Fruit fly (Drosophila melanogaster): ENCODE data around the gene AP-1-2beta.

Gene AP-1-2beta

dm6 chrX:19694792-19695558 lies 35.8 kb upstream of the AP-1-2beta start, which contains the start of gene CG14229:
TSS of gene CG14229 (minus strand) at chrX:19695250.
- TF ChIP-seq CG7045 (GFP tag; optimal IDR thresholded peaks at IDR 0.05) (no peak), CG14711 (tag; optimal IDR thresholded peaks at IDR 0.05) (peak; percentile 45), CG11617 (GFP tag; optimal IDR thresholded peaks at IDR 0.05) (peak; percentile 9)

dm6 chrX:19696845-19697244 lies 34.0 kb upstream of the AP-1-2beta start, which contains the start of gene Cdc42:
TSS of gene Cdc42 (plus strand) at chrX:19697091.
- TF ChIP-seq CG1620 (GFP tag; optimal IDR thresholded peaks at IDR 0.05) = peak; percentile 7
- no peak for TF ChIP-seq toe (GFP tag; optimal IDR thresholded peaks at IDR 0.05)
- peak; percentile 1 for TF ChIP-seq CG14711 (tag; optimal IDR thresholded peaks at IDR 0.05)
- TF ChIP-seq CG7101 (tag; optimal IDR thresholded peaks at IDR 0.05) = peak; percentile 15
- no peak for TF ChIP-seq CG33017 (tag; optimal IDR thresholded peaks at IDR 0.05)
- no peak for TF ChIP-seq Clk (GFP tag; optimal IDR thresholded peaks at IDR 0.05)

- TF ChIP-seq CG7101 (tag; optimal IDR thresholded peaks at IDR 0.05) = peak; percentile 27
- no peak for TF ChIP-seq toe (GFP tag; optimal IDR thresholded peaks at IDR 0.05)
- no peak for TF ChIP-seq CG33017 (tag; optimal IDR thresholded peaks at IDR 0.05)
- TF ChIP-seq CG12768 (GFP tag; optimal IDR thresholded peaks at IDR 0.05) = no peak
- TF ChIP-seq ovo (GFP tag; optimal IDR thresholded peaks at IDR 0.05) = peak; percentile 66
- no peak for TF ChIP-seq kay (GFP tag; ENCODE audit: borderline replicate concordance)
- no peak for TF ChIP-seq cic (GFP tag; optimal IDR thresholded peaks at IDR 0.05)
- no peak for TF ChIP-seq CG14711 (tag; optimal IDR thresholded peaks at IDR 0.05)
- TF ChIP-seq bab1 (GFP tag; optimal IDR thresholded peaks at IDR 0.05) = no peak
- TF ChIP-seq Mnt (GFP tag; optimal IDR thresholded peaks at IDR 0.05) = no peak
- TF ChIP-seq CG11617 (GFP tag; optimal IDR thresholded peaks at IDR 0.05) = no peak
- peak; percentile 53 for TF ChIP-seq pad (GFP tag; optimal IDR thresholded peaks at IDR 0.05)
- TF ChIP-seq Crg-1 (GFP tag; optimal IDR thresholded peaks at IDR 0.05) = no peak
- peak; percentile 18 for TF ChIP-seq CG1620 (GFP tag; optimal IDR thresholded peaks at IDR 0.05)
- no peak for TF ChIP-seq cnc (optimal IDR thresholded peaks at IDR 0.05)
- TF ChIP-seq tj (GFP tag; optimal IDR thresholded peaks at IDR 0.05) = no peak
- no peak for TF ChIP-seq Hr96 (GFP tag; optimal IDR thresholded peaks at IDR 0.05)
- TF ChIP-seq CG7045 (GFP tag; optimal IDR thresholded peaks at IDR 0.05) = no peak
- TF ChIP-seq CG5204 (GFP tag; optimal IDR thresholded peaks at IDR 0.05) = no peak
- TF ChIP-seq Clk (GFP tag; optimal IDR thresholded peaks at IDR 0.05) = no peak
These were observed 33.4 kb upstream of the AP-1-2beta start for dm6 chrX:19697255-19697877.

DNA sequence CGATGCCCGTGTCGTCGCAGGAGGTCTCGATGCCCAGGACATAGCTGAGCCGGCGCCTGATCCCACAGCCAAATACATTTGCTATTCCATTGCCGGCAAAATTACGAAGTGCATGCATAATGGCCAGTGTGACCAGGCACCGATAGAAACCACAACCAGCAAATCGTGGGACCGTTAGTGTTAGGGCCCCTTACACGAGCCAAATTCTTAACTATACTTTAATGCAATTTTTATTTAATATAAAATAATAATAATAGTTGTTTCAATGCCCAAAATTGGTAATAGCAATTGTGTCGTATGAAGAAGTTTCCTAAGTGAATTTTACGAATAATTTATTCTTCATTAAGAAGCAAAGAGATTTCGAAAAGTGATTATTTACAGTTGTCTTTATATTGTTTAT lies 29.2 kb upstream of the AP-1-2beta start, which contains the start of gene Tcs4:
TSS of gene Tcs4 (minus strand) at position 145 of the 400 bp plus-strand sequence.
- TF ChIP-seq bab1 (GFP tag; optimal IDR thresholded peaks at IDR 0.05) (peak; percentile 71), CG14711 (tag; optimal IDR thresholded peaks at IDR 0.05) (no peak), kay (GFP tag; ENCODE audit: borderline replicate concordance) (no peak), CG12768 (GFP tag; optimal IDR thresholded peaks at IDR 0.05) (no peak), Mnt (GFP tag; optimal IDR thresholded peaks at IDR 0.05) (peak; percentile 29), CG11617 (GFP tag; optimal IDR thresholded peaks at IDR 0.05) (peak; percentile 23)

- no peak for TF ChIP-seq tj (GFP tag; optimal IDR thresholded peaks at IDR 0.05)
- peak; percentile 18 for TF ChIP-seq pad (GFP tag; optimal IDR thresholded peaks at IDR 0.05)
- TF ChIP-seq CG7101 (tag; optimal IDR thresholded peaks at IDR 0.05) = peak; percentile 55
- TF ChIP-seq CG12768 (GFP tag; optimal IDR thresholded peaks at IDR 0.05) = no peak
- no peak for TF ChIP-seq Clk (GFP tag; optimal IDR thresholded peaks at IDR 0.05)
- TF ChIP-seq CG1620 (GFP tag; optimal IDR thresholded peaks at IDR 0.05) = peak; percentile 55
- peak; percentile 50 for TF ChIP-seq CG14711 (tag; optimal IDR thresholded peaks at IDR 0.05)
- TF ChIP-seq cic (GFP tag; optimal IDR thresholded peaks at IDR 0.05) = no peak
- TF ChIP-seq toe (GFP tag; optimal IDR thresholded peaks at IDR 0.05) = no peak
- TF ChIP-seq CG33017 (tag; optimal IDR thresholded peaks at IDR 0.05) = peak; percentile 10
- TF ChIP-seq cnc (optimal IDR thresholded peaks at IDR 0.05) = no peak
- no peak for TF ChIP-seq kay (GFP tag; ENCODE audit: borderline replicate concordance)
- TF ChIP-seq Crg-1 (GFP tag; optimal IDR thresholded peaks at IDR 0.05) = peak; percentile 51
- TF ChIP-seq CG5204 (GFP tag; optimal IDR thresholded peaks at IDR 0.05) = no peak
- TF ChIP-seq CG11617 (GFP tag; optimal IDR thresholded peaks at IDR 0.05) = no peak
- peak; percentile 37 for TF ChIP-seq bab1 (GFP tag; optimal IDR thresholded peaks at IDR 0.05)
- TF ChIP-seq CG7045 (GFP tag; optimal IDR thresholded peaks at IDR 0.05) = no peak
- no peak for TF ChIP-seq ovo (GFP tag; optimal IDR thresholded peaks at IDR 0.05)
- no peak for TF ChIP-seq Hr96 (GFP tag; optimal IDR thresholded peaks at IDR 0.05)
- TF ChIP-seq Mnt (GFP tag; optimal IDR thresholded peaks at IDR 0.05) = peak; percentile 96
These were observed 26.7 kb upstream of the AP-1-2beta start, which contains the start of the genes CG14230 and CG14232 for dm6 chrX:19704083-19704482. TSS of gene CG14230 (plus strand) at chrX:19704176. TSS of gene CG14232 (minus strand) at chrX:19704259.

- TF ChIP-seq tj (GFP tag; optimal IDR thresholded peaks at IDR 0.05) (peak; percentile 75), CG33017 (tag; optimal IDR thresholded peaks at IDR 0.05) (no peak), CG12768 (GFP tag; optimal IDR thresholded peaks at IDR 0.05) (no peak)
These were observed 18.9 kb upstream of the AP-1-2beta start for dm6 chrX:19711936-19712335.
